Fruit fly (Drosophila melanogaster) whole organism, embryonic: ENCODE data around the gene CheA75a.

Source experiments
- Ada2b ChIP-seq: fragments of 200-800 bp; sonication (Bioruptor generic); IDR thresholded peaks from 2 replicates; pipeline ENCODE4 v1.3.6; 2022; ENCODE audit warnings: missing biosample characterization, missing genetic modification characterization
- CG11560 ChIP-seq: fragments of 200-800 bp; sonication (Bioruptor generic); IDR thresholded peaks from 3 replicates; pipeline ENCODE4 v1.3.6; 2022; ENCODE audit warnings: missing biosample characterization, missing genetic modification characterization
- CG12236 ChIP-seq: fragments of 200-800 bp; sonication (Bioruptor generic); optimal IDR thresholded peaks from 2 replicates; lab custom pipeline; 2016; ENCODE audit warnings: missing biosample characterization, missing genetic modification characterization
- CG16779 ChIP-seq: fragments of 200-800 bp; sonication (Bioruptor generic); IDR thresholded peaks from 2 replicates; pipeline ENCODE4 v1.3.6; 2022; ENCODE audit warnings: missing biosample characterization, missing genetic modification characterization
- CG17186 ChIP-seq: fragments of 200-800 bp; sonication (Bioruptor generic); optimal IDR thresholded peaks from 3 replicates; lab custom pipeline; 2017; ENCODE audit warnings: missing biosample characterization, missing genetic modification reagents, missing genetic modification characterization
- CG17829 ChIP-seq: fragments of 200-800 bp; optimal IDR thresholded peaks from 2 replicates; lab custom pipeline; 2019; ENCODE audit warnings: missing biosample characterization, mild to moderate bottlenecking, missing genetic modification characterization, moderate library complexity
- CG1792 ChIP-seq: fragments of 200-800 bp; sonication (Bioruptor generic); optimal IDR thresholded peaks from 2 replicates; lab custom pipeline; 2016; ENCODE audit warnings: missing biosample characterization, missing genetic modification characterization
- CG1832 ChIP-seq: fragments of 200-800 bp; sonication (Bioruptor generic); optimal IDR thresholded peaks from 2 replicates; lab custom pipeline; 2017; ENCODE audit warnings: missing biosample characterization, mild to moderate bottlenecking, missing genetic modification characterization, inconsistent platforms
- CG18476 ChIP-seq: fragments of 200-800 bp; sonication (Bioruptor generic); optimal IDR thresholded peaks from 2 replicates; lab custom pipeline; 2016; ENCODE audit warnings: missing biosample characterization, mild to moderate bottlenecking, missing genetic modification characterization
- CG32532 ChIP-seq: fragments of 200-800 bp; sonication (Bioruptor generic); IDR thresholded peaks from 2 replicates; pipeline ENCODE4 v1.3.6; 2022; ENCODE audit warnings: missing biosample characterization, missing genetic modification characterization
- CG3838 ChIP-seq: fragments of 200-800 bp; sonication (Bioruptor generic); optimal IDR thresholded peaks from 3 replicates; lab custom pipeline; 2016; ENCODE audit warnings: missing biosample characterization, missing genetic modification characterization
- CG6254 ChIP-seq: fragments of 200-800 bp; sonication (Bioruptor generic); optimal IDR thresholded peaks from 3 replicates; lab custom pipeline; 2017; ENCODE audit warnings: mild to moderate bottlenecking, missing biosample characterization, missing genetic modification reagents, missing genetic modification characterization
- CG6689 ChIP-seq: fragments of 200-800 bp; sonication (Bioruptor generic); IDR thresholded peaks from 2 replicates; pipeline ENCODE4 v1.3.6; 2022; ENCODE audit warnings: missing biosample characterization, missing genetic modification characterization
- CG6791 ChIP-seq: fragments of 200-800 bp; sonication (Bioruptor generic); IDR thresholded peaks from 3 replicates; pipeline ENCODE4 v1.3.6; 2022; ENCODE audit warnings: missing biosample characterization, missing genetic modification characterization; ENCODE audit not compliant: partially characterized antibody
- CG6854 ChIP-seq: fragments of 200-800 bp; sonication (Bioruptor generic); optimal IDR thresholded peaks from 3 replicates; lab custom pipeline; 2017; ENCODE audit warnings: missing biosample characterization, mild to moderate bottlenecking, missing genetic modification characterization
- CG7987 ChIP-seq: fragments of 200-800 bp; sonication (Bioruptor generic); optimal IDR thresholded peaks from 2 replicates; lab custom pipeline; 2018; ENCODE audit warnings: missing biosample characterization, mild to moderate bottlenecking, missing genetic modification characterization, moderate library complexity
- CG8089 ChIP-seq: fragments of 200-800 bp; sonication (Bioruptor generic); optimal IDR thresholded peaks from 3 replicates; lab custom pipeline; 2016; ENCODE audit warnings: missing biosample characterization, missing genetic modification characterization
- CTCF ChIP-seq: fragments of 200-800 bp; sonication (Bioruptor generic); optimal IDR thresholded peaks from 2 replicates; lab custom pipeline; 2017; ENCODE audit warnings: missing biosample characterization, mild to moderate bottlenecking, missing genetic modification characterization, moderate library complexity
- CoRest ChIP-seq: fragments of 200-800 bp; sonication (Bioruptor generic); optimal IDR thresholded peaks from 3 replicates; lab custom pipeline; 2018; ENCODE audit warnings: missing biosample characterization, mild to moderate bottlenecking, missing genetic modification characterization, moderate library complexity
- Dll ChIP-seq: fragments of 200-800 bp; sonication (Bioruptor generic); IDR thresholded peaks from 4 replicates; pipeline ENCODE4 v1.3.6; 2022; ENCODE audit warnings: missing biosample characterization, missing genetic modification characterization; ENCODE audit not compliant: partially characterized antibody
- Doc2 ChIP-seq: fragments of 200-800 bp; sonication (Bioruptor generic); IDR thresholded peaks from 2 replicates; pipeline ENCODE4 v1.3.6; 2022; ENCODE audit warnings: missing biosample characterization, missing genetic modification characterization
- E2f1 ChIP-seq: fragments of 200-800 bp; sonication (Bioruptor generic); IDR thresholded peaks from 2 replicates; pipeline ENCODE4 v1.3.6; 2022; ENCODE audit warnings: missing biosample characterization, missing genetic modification characterization
- Hey ChIP-seq: fragments of 200-800 bp; sonication (Bioruptor generic); optimal IDR thresholded peaks from 3 replicates; lab custom pipeline; 2018; ENCODE audit warnings: missing biosample characterization, mild to moderate bottlenecking, missing genetic modification characterization
- HmgZ ChIP-seq: fragments of 200-800 bp; sonication (Bioruptor generic); optimal IDR thresholded peaks from 2 replicates; lab custom pipeline; 2018; ENCODE audit warnings: missing biosample characterization, mild to moderate bottlenecking, missing genetic modification characterization
- Lhr ChIP-seq: fragments of 200-800 bp; sonication (Bioruptor generic); optimal IDR thresholded peaks from 3 replicates; lab custom pipeline; 2017; ENCODE audit warnings: mild to moderate bottlenecking, missing biosample characterization, missing genetic modification reagents, missing genetic modification characterization
- Mad ChIP-seq: fragments of 200-800 bp; sonication (Bioruptor generic); optimal IDR thresholded peaks from 2 replicates; lab custom pipeline; 2016; ENCODE audit warnings: missing biosample characterization, missing genetic modification characterization
- Nf-YA ChIP-seq: fragments of 200-800 bp; sonication (Bioruptor generic); IDR thresholded peaks from 2 replicates; pipeline ENCODE4 v1.3.6; 2022; ENCODE audit warnings: missing biosample characterization, missing genetic modification characterization
- Oli ChIP-seq: fragments of 200-800 bp; sonication (Bioruptor generic); optimal IDR thresholded peaks from 2 replicates; lab custom pipeline; 2018; ENCODE audit warnings: missing biosample characterization, mild to moderate bottlenecking, missing genetic modification characterization, moderate library complexity
- Sox102F ChIP-seq: fragments of 200-800 bp; sonication (Bioruptor generic); optimal IDR thresholded peaks from 2 replicates; lab custom pipeline; 2018; ENCODE audit warnings: missing biosample characterization, mild to moderate bottlenecking, missing genetic modification characterization, moderate library complexity
- Sry-δ ChIP-seq: fragments of 200-800 bp; sonication (Bioruptor generic); optimal IDR thresholded peaks from 2 replicates; lab custom pipeline; 2016; ENCODE audit warnings: missing biosample characterization, missing genetic modification characterization
- Taf1 ChIP-seq: fragments of 200-800 bp; sonication (Bioruptor generic); IDR thresholded peaks from 2 replicates; pipeline ENCODE4 v1.3.6; 2022; ENCODE audit warnings: missing biosample characterization, missing genetic modification characterization
- ap ChIP-seq: fragments of 200-800 bp; sonication (Bioruptor generic); IDR thresholded peaks from 2 replicates; pipeline ENCODE4 v1.3.6; 2022; ENCODE audit warnings: missing biosample characterization, missing genetic modification characterization
- ase ChIP-seq: fragments of 200-800 bp; sonication (Bioruptor generic); IDR thresholded peaks from 3 replicates; pipeline ENCODE4 v1.3.6; 2022; ENCODE audit warnings: missing biosample characterization, missing genetic modification characterization
- bigmax ChIP-seq: fragments of 200-800 bp; sonication (Bioruptor generic); optimal IDR thresholded peaks from 2 replicates; lab custom pipeline; 2018; ENCODE audit warnings: missing biosample characterization, mild to moderate bottlenecking, missing genetic modification characterization
- btn ChIP-seq: fragments of 200-800 bp; sonication (Bioruptor generic); optimal IDR thresholded peaks from 2 replicates; lab custom pipeline; 2016; ENCODE audit warnings: missing biosample characterization, missing genetic modification characterization
- cad ChIP-seq: fragments of >200 bp; optimal IDR thresholded peaks from 2 replicates; lab custom pipeline; 2017; ENCODE audit warnings: missing biosample characterization, missing genetic modification characterization
- cas ChIP-seq: fragments of 200-800 bp; sonication (Bioruptor generic); IDR thresholded peaks from 2 replicates; pipeline ENCODE4 v1.3.6; 2022; ENCODE audit warnings: missing biosample characterization, missing genetic modification characterization
- dpn ChIP-seq, 2 experiments: fragments of 200-800 bp; sonication (Bioruptor generic); optimal IDR thresholded peaks; 3 replicates each; lab custom pipeline; 2016; ENCODE audit warnings: missing biosample characterization in 2 of 2, missing genetic modification characterization in 2 of 2
- fd96Cb ChIP-seq: fragments of 200-800 bp; sonication (Bioruptor generic); optimal IDR thresholded peaks from 2 replicates; lab custom pipeline; 2018; ENCODE audit warnings: missing biosample characterization, mild to moderate bottlenecking, missing genetic modification characterization, moderate library complexity
- gem ChIP-seq: fragments of 200-800 bp; sonication (Bioruptor generic); optimal IDR thresholded peaks from 2 replicates; lab custom pipeline; 2019; ENCODE audit warnings: missing biosample characterization, mild to moderate bottlenecking, missing genetic modification characterization, moderate library complexity
- grau ChIP-seq: fragments of 200-800 bp; optimal IDR thresholded peaks from 3 replicates; lab custom pipeline; 2019; ENCODE audit warnings: missing biosample characterization, mild to moderate bottlenecking, missing genetic modification characterization, moderate library complexity
- hth ChIP-seq: fragments of >200 bp; optimal IDR thresholded peaks from 2 replicates; lab custom pipeline; 2017; ENCODE audit warnings: inconsistent platforms
- lab ChIP-seq: fragments of 200-800 bp; sonication (Bioruptor generic); optimal IDR thresholded peaks from 3 replicates; lab custom pipeline; 2017; ENCODE audit warnings: missing biosample characterization, missing genetic modification characterization, mild to moderate bottlenecking, moderate library complexity, missing genetic modification reagents
- maf-S ChIP-seq: fragments of 200-800 bp; sonication (Bioruptor generic); optimal IDR thresholded peaks from 2 replicates; lab custom pipeline; 2016; ENCODE audit warnings: missing biosample characterization, missing genetic modification characterization
- org-1 ChIP-seq: fragments of 200-800 bp; sonication (Bioruptor generic); optimal IDR thresholded peaks from 2 replicates; lab custom pipeline; 2017; ENCODE audit warnings: missing biosample characterization, missing genetic modification characterization
- pb ChIP-seq: fragments of 200-800 bp; sonication (Bioruptor generic); optimal IDR thresholded peaks from 3 replicates; lab custom pipeline; 2016; ENCODE audit warnings: missing biosample characterization, missing genetic modification characterization
- pho ChIP-seq: fragments of 200-800 bp; sonication (Bioruptor generic); optimal IDR thresholded peaks from 2 replicates; lab custom pipeline; 2016; ENCODE audit warnings: missing biosample characterization, missing genetic modification characterization
- psq ChIP-seq: fragments of 200-800 bp; sonication (Bioruptor generic); optimal IDR thresholded peaks from 2 replicates; lab custom pipeline; 2017; ENCODE audit warnings: missing biosample characterization, missing genetic modification characterization
- repo ChIP-seq: fragments of 200-800 bp; sonication (Bioruptor generic); optimal IDR thresholded peaks from 2 replicates; lab custom pipeline; 2016; ENCODE audit warnings: missing biosample characterization, missing genetic modification characterization
- schlank ChIP-seq: fragments of 200-800 bp; sonication (Bioruptor generic); optimal IDR thresholded peaks from 2 replicates; lab custom pipeline; 2018; ENCODE audit warnings: missing biosample characterization, mild to moderate bottlenecking, missing genetic modification characterization
- sim ChIP-seq: fragments of 200-800 bp; sonication (Bioruptor generic); IDR thresholded peaks from 2 replicates; pipeline ENCODE4 v1.3.6; 2022; ENCODE audit warnings: missing biosample characterization, missing genetic modification characterization
- tin ChIP-seq: fragments of 200-800 bp; sonication (Bioruptor generic); optimal IDR thresholded peaks from 3 replicates; lab custom pipeline; 2016; ENCODE audit warnings: missing biosample characterization, missing genetic modification characterization

Gene CheA75a

DNA sequence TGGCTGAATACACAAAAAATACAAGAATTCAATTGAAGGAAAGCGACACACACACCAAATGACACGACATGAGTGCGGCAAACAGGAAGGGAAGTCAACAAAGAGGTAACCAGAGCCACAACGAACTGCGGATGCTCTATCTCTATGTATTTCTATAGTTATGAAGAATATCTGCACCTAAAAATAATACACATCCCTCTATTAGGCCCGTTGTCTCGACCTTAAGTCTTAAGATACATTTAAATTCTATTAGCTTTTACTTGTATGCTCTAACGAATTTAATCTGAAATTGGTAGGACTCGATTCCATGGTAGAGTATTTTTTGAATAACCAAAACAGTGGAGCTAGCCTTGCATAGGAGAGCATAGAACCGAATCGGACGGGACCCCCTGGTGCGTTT lies 29.3 kb downstream of the CheA75a start (continued):
- TF ChIP-seq Dll (GFP tag; lab: Robert Waterston, UW) (no peak), grau (tag; lab: Kevin White, UChicago) (peak; percentile 89), bigmax (no peak), CG18476 (GFP tag; lab: Kevin White, UChicago) (peak; percentile 79), CTCF (GFP tag; lab: Kevin White, UChicago) (peak; percentile 42), HmgZ (peak; percentile 67), schlank (tag; lab: Kevin White, UChicago) (no peak), CG1792 (GFP tag; lab: Kevin White, UChicago) (peak; percentile 78), CG6689 (GFP tag; lab: Robert Waterston, UW) (peak; percentile 92), Sry-δ (GFP tag; lab: Kevin White, UChicago) (peak; percentile 51), Nf-YA (GFP tag; lab: Robert Waterston, UW) (peak; percentile 69), btn (GFP tag; lab: Kevin White, UChicago) (peak; percentile 85), Doc2 (GFP tag; lab: Robert Waterston, UW) (no peak), hth (peak; percentile 24), E2f1 (peak; percentile 89), repo (GFP tag; lab: Kevin White, UChicago) (peak; percentile 77), CG7987 (GFP tag; lab: Kevin White, UChicago) (peak; percentile 34), cas (0 out of 2 replicates have a peak, but pooled peaks have one; percentile 16), cad (GFP tag; lab: Kevin White, UChicago) (no peak), sim (GFP tag; lab: Robert Waterston, UW) (peak; percentile 96), Lhr (GFP tag; lab: Kevin White, UChicago) (peak; percentile 81), pho (GFP tag; lab: Kevin White, UChicago) (peak; percentile 59), CG6254 (GFP tag; lab: Kevin White, UChicago) (peak; percentile 93), tin (GFP tag; lab: Kevin White, UChicago) (peak; percentile 90), CG3838 (peak; percentile 72), CoRest (tag; lab: Kevin White, UChicago) (peak; percentile 94), CG6791 (GFP tag; lab: Robert Waterston, UW) (no peak), Taf1 (peak; percentile 57; the same call in 1 of the 2 replicates), psq (GFP tag; lab: Kevin White, UChicago) (peak; percentile 70), ap (GFP tag; lab: Robert Waterston, UW) (peak; percentile 70), Hey (tag; lab: Kevin White, UChicago) (no peak), maf-S (GFP tag; lab: Kevin White, UChicago) (peak; percentile 75), CG1832 (no peak), lab (peak; percentile 71), Mad (peak; percentile 87), dpn (GFP tag; optimal IDR thresholded peaks at IDR 0.05; lab: Kevin White, UChicago) (peak; percentile 88), Ada2b (GFP tag; lab: Robert Waterston, UW) (peak; percentile 72), Oli (tag; lab: Kevin White, UChicago) (peak; percentile 92), CG16779 (GFP tag; lab: Robert Waterston, UW) (no peak), pb (peak; percentile 89), gem (tag; lab: Kevin White, UChicago) (peak; percentile 96), CG12236 (peak; percentile 89), CG17186 (peak; percentile 73), CG32532 (GFP tag; lab: Robert Waterston, UW) (no peak), CG11560 (tag; lab: Robert Waterston, UW) (peak; percentile 67; the same call in 2 of the 3 replicates), fd96Cb (tag; lab: Kevin White, UChicago) (peak; percentile 92), CG6854 (GFP tag; lab: Kevin White, UChicago) (no peak), org-1 (GFP tag; lab: Kevin White, UChicago) (peak; percentile 87), CG17829 (tag; lab: Kevin White, UChicago) (peak; percentile 97), CG8089 (peak; percentile 90), ase (peak; percentile 81; the same call in 2 of the 3 replicates), Sox102F (GFP tag; lab: Kevin White, UChicago) (peak; percentile 87)
